Fruit fly (Drosophila melanogaster): ENCODE data around the gene fax.

Gene fax

DNA sequence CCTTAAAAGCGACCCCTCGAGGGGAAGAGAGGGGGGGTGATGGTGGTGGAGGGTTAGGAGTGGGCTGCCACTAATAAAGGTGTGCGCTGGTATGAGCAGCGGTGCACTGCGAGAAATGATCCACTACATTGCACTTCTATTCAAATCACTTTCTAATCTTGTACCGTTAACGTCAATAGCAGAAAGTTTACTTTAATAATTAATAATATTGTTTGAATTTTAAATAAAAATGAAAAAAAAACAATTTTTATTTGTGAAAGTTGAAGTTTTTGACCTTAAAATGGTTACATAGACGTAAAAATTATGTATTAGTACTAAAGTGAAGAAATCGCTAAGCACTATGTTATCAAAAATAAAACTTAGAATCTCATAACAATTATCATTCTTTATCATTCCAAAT, 18.8 kb downstream of the fax start (continued):
- TF ChIP-seq Oli (tag; optimal IDR thresholded peaks at IDR 0.05): peak; percentile 3
- TF ChIP-seq CG9437 (GFP tag; optimal IDR thresholded peaks at IDR 0.05): peak; percentile 33
- no peak for TF ChIP-seq Pdp1 (GFP tag; optimal IDR thresholded peaks at IDR 0.05)
- peak; percentile 40 for TF ChIP-seq CG7839 (tag; optimal IDR thresholded peaks at IDR 0.05)
- 0 out of 2 replicates have a peak, but pooled peaks have one; percentile 7 for TF ChIP-seq sisA (GFP tag; IDR thresholded peaks at IDR 0.05)
- TF ChIP-seq row (GFP tag; IDR thresholded peaks at IDR 0.05): 0 out of 3 replicates have a peak, but pooled peaks have one; percentile 12
- no peak for TF ChIP-seq E2f2 (GFP tag; IDR thresholded peaks at IDR 0.05)
- TF ChIP-seq CG6689 (GFP tag; IDR thresholded peaks at IDR 0.05): peak; percentile 17; the same call in 1 of the 2 replicates
- TF ChIP-seq Hr51 (GFP tag; optimal IDR thresholded peaks at IDR 0.05): peak in 1 of 2 experiments; percentile 30
- peak; percentile 29 for TF ChIP-seq Sox100B (GFP tag; optimal IDR thresholded peaks at IDR 0.05)
- TF ChIP-seq dmrt99B (tag; optimal IDR thresholded peaks at IDR 0.05): peak; percentile 45
- TF ChIP-seq Sry-δ (GFP tag; optimal IDR thresholded peaks at IDR 0.05): no peak
- TF ChIP-seq sna (GFP tag; IDR thresholded peaks at IDR 0.05; ENCODE audit: partially characterized antibody): no peak
- TF ChIP-seq CG18476 (GFP tag; optimal IDR thresholded peaks at IDR 0.05): no peak
- TF ChIP-seq CG12391 (tag; optimal IDR thresholded peaks at IDR 0.05): peak; percentile 3
- no peak for TF ChIP-seq ac (GFP tag; optimal IDR thresholded peaks at IDR 0.05)
- no peak for TF ChIP-seq Antp (GFP tag; optimal IDR thresholded peaks at IDR 0.05)
- peak in 1 of 2 experiments; percentile 9 for TF ChIP-seq bsh (GFP tag; optimal IDR thresholded peaks at IDR 0.05)
- TF ChIP-seq fd96Cb (tag; optimal IDR thresholded peaks at IDR 0.05): peak; percentile 12
- TF ChIP-seq CG7357 (GFP tag; IDR thresholded peaks at IDR 0.05): no peak
- peak; percentile 61 for TF ChIP-seq phol (tag; optimal IDR thresholded peaks at IDR 0.05)
- TF ChIP-seq ATbp (GFP tag; optimal IDR thresholded peaks at IDR 0.05): no peak
- TF ChIP-seq unpg (GFP tag; optimal IDR thresholded peaks at IDR 0.05): peak; percentile 20
- TF ChIP-seq CG2678 (tag; optimal IDR thresholded peaks at IDR 0.05): peak; percentile 62
- TF ChIP-seq CG6791 (GFP tag; IDR thresholded peaks at IDR 0.05; ENCODE audit: partially characterized antibody): no peak
- TF ChIP-seq bcd (GFP tag; optimal IDR thresholded peaks at IDR 0.05): peak; percentile 10
- TF ChIP-seq CG2712 (tag; optimal IDR thresholded peaks at IDR 0.05): peak; percentile 27
- TF ChIP-seq CG10979 (tag; optimal IDR thresholded peaks at IDR 0.05): peak; percentile 37
- TF ChIP-seq ci (GFP tag; IDR thresholded peaks at IDR 0.05): no peak
- peak; percentile 17 for TF ChIP-seq nerfin-1 (tag; optimal IDR thresholded peaks at IDR 0.05)
- TF ChIP-seq CoRest (tag; optimal IDR thresholded peaks at IDR 0.05): peak; percentile 16
- no peak for TF ChIP-seq hkb (optimal IDR thresholded peaks at IDR 0.05)
- 0 out of 2 replicates have a peak, but pooled peaks have one; percentile 13 for TF ChIP-seq hkb (GFP tag; IDR thresholded peaks at IDR 0.05)
- TF ChIP-seq pan (optimal IDR thresholded peaks at IDR 0.05): no peak
- TF ChIP-seq pan (GFP tag; optimal IDR thresholded peaks at IDR 0.05 in 1 of 2, IDR thresholded peaks at IDR 0.05 in 1 of 2): peak in 1 of 2 experiments; percentile 31
- TF ChIP-seq CG17612 (GFP tag; IDR thresholded peaks at IDR 0.05): peak; percentile 50; the same call in 1 of the 2 replicates
- no peak for TF ChIP-seq gsb (GFP tag; IDR thresholded peaks at IDR 0.05)
- 0 out of 2 replicates have a peak, but pooled peaks have one; percentile 29 for TF ChIP-seq CG32772 (GFP tag; IDR thresholded peaks at IDR 0.05)
- peak; percentile 0 for TF ChIP-seq Fer3 (tag; optimal IDR thresholded peaks at IDR 0.05)
- no peak for TF ChIP-seq CG11093 (GFP tag; IDR thresholded peaks at IDR 0.05)
- TF ChIP-seq zfh2 (GFP tag; optimal IDR thresholded peaks at IDR 0.05): no peak
- no peak for TF ChIP-seq fd3F (GFP tag; optimal IDR thresholded peaks at IDR 0.05)
- peak; percentile 22 for TF ChIP-seq CG7556 (GFP tag; optimal IDR thresholded peaks at IDR 0.05)
- TF ChIP-seq Sox102F (GFP tag; optimal IDR thresholded peaks at IDR 0.05): peak; percentile 23
- TF ChIP-seq sens (GFP tag): no peak
- TF ChIP-seq CG14710 (tag; optimal IDR thresholded peaks at IDR 0.05): peak; percentile 8
- peak; percentile 43; the same call in 1 of the 2 replicates for TF ChIP-seq CG31441 (GFP tag; IDR thresholded peaks at IDR 0.05)
- TF ChIP-seq NC2β (GFP tag; optimal IDR thresholded peaks at IDR 0.05): no peak
- peak; percentile 59 for TF ChIP-seq gem (tag; optimal IDR thresholded peaks at IDR 0.05)
- peak; percentile 13 for TF ChIP-seq CG17385 (GFP tag; optimal IDR thresholded peaks at IDR 0.05)

Data from whole organism, embryonic.